Fruit fly (Drosophila melanogaster) whole organism, embryonic: ENCODE results near the gene CG3704.

ENCODE experiments used
- CG11247 ChIP-seq: fragments of 200-800 bp; sonication (Bioruptor generic); IDR thresholded peaks from 2 replicates; pipeline ENCODE4 v1.3.6; 2022; ENCODE audit warnings: missing biosample characterization, missing genetic modification characterization
- CG1233 ChIP-seq: fragments of 200-800 bp; sonication (Bioruptor generic); optimal IDR thresholded peaks from 4 replicates; lab custom pipeline; 2018; ENCODE audit warnings: missing biosample characterization, mild to moderate bottlenecking, missing genetic modification characterization
- CG15601 ChIP-seq: fragments of 200-800 bp; sonication (Bioruptor generic); optimal IDR thresholded peaks from 3 replicates; lab custom pipeline; 2019; ENCODE audit warnings: missing biosample characterization, mild to moderate bottlenecking, missing genetic modification characterization, moderate library complexity
- CG17612 ChIP-seq: fragments of 200-800 bp; sonication (Bioruptor generic); IDR thresholded peaks from 2 replicates; pipeline ENCODE4 v1.3.6; 2022; ENCODE audit warnings: missing biosample characterization, missing genetic modification characterization
- CG2875 ChIP-seq: fragments of 200-800 bp; sonication (Bioruptor generic); optimal IDR thresholded peaks from 2 replicates; lab custom pipeline; 2017; ENCODE audit warnings: missing biosample characterization, mild to moderate bottlenecking, missing genetic modification characterization, missing genetic modification reagents
- CG33213 ChIP-seq: fragments of 200-800 bp; sonication (Bioruptor generic); optimal IDR thresholded peaks from 3 replicates; lab custom pipeline; 2016; ENCODE audit warnings: missing biosample characterization, missing genetic modification characterization
- CG6689 ChIP-seq: fragments of 200-800 bp; sonication (Bioruptor generic); IDR thresholded peaks from 2 replicates; pipeline ENCODE4 v1.3.6; 2022; ENCODE audit warnings: missing biosample characterization, missing genetic modification characterization
- CG6791 ChIP-seq: fragments of 200-800 bp; sonication (Bioruptor generic); IDR thresholded peaks from 3 replicates; pipeline ENCODE4 v1.3.6; 2022; ENCODE audit warnings: missing biosample characterization, missing genetic modification characterization; ENCODE audit not compliant: partially characterized antibody
- CG7963 ChIP-seq: fragments of 200-800 bp; sonication (Bioruptor generic); IDR thresholded peaks from 3 replicates; pipeline ENCODE4 v1.3.6; 2022; ENCODE audit warnings: missing biosample characterization, missing genetic modification characterization; ENCODE audit not compliant: partially characterized antibody
- CG8281 ChIP-seq: fragments of 200-800 bp; sonication (Bioruptor generic); optimal IDR thresholded peaks from 2 replicates; lab custom pipeline; 2018; ENCODE audit warnings: missing biosample characterization, mild to moderate bottlenecking, missing genetic modification characterization, moderate library complexity
- CG8388 ChIP-seq: fragments of 200-800 bp; sonication (Bioruptor generic); optimal IDR thresholded peaks from 2 replicates; lab custom pipeline; 2019; ENCODE audit warnings: missing biosample characterization, mild to moderate bottlenecking, missing genetic modification characterization, moderate library complexity
- Chrac-16 ChIP-seq: fragments of 200-800 bp; sonication (Bioruptor generic); optimal IDR thresholded peaks from 3 replicates; lab custom pipeline; 2016; ENCODE audit warnings: missing biosample characterization, missing genetic modification characterization
- D19A ChIP-seq: fragments of 200-800 bp; optimal IDR thresholded peaks from 3 replicates; lab custom pipeline; 2019; ENCODE audit warnings: missing biosample characterization, mild to moderate bottlenecking, missing genetic modification characterization, moderate library complexity
- Doc2 ChIP-seq: fragments of 200-800 bp; sonication (Bioruptor generic); IDR thresholded peaks from 2 replicates; pipeline ENCODE4 v1.3.6; 2022; ENCODE audit warnings: missing biosample characterization, missing genetic modification characterization
- Drgx ChIP-seq: fragments of 200-800 bp; sonication (Bioruptor generic); IDR thresholded peaks from 2 replicates; pipeline ENCODE4 v1.3.6; 2022; ENCODE audit warnings: missing biosample characterization, missing genetic modification characterization
- E2f1 ChIP-seq: fragments of 200-800 bp; sonication (Bioruptor generic); IDR thresholded peaks from 2 replicates; pipeline ENCODE4 v1.3.6; 2022; ENCODE audit warnings: missing biosample characterization, missing genetic modification characterization
- Ets97D ChIP-seq: fragments of 200-800 bp; sonication (Bioruptor generic); optimal IDR thresholded peaks from 3 replicates; lab custom pipeline; 2016; ENCODE audit warnings: missing biosample characterization, missing genetic modification characterization
- Fer1 ChIP-seq: fragments of 200-800 bp; sonication (Bioruptor generic); optimal IDR thresholded peaks from 2 replicates; lab custom pipeline; 2017; ENCODE audit warnings: missing biosample characterization, mild to moderate bottlenecking, missing genetic modification characterization
- Gug ChIP-seq: fragments of 200-800 bp; sonication (Bioruptor generic); IDR thresholded peaks from 4 replicates; pipeline ENCODE4 v1.3.6; 2022; ENCODE audit warnings: missing biosample characterization, missing genetic modification characterization
- Lpt ChIP-seq: fragments of >200 bp; optimal IDR thresholded peaks from 2 replicates; lab custom pipeline; 2018; ENCODE audit warnings: missing biosample characterization, missing genetic modification characterization
- MBD-R2 ChIP-seq: fragments of 200-800 bp; sonication (Bioruptor generic); IDR thresholded peaks from 2 replicates; pipeline ENCODE4 v1.3.6; 2022; ENCODE audit warnings: missing biosample characterization, missing genetic modification characterization
- Mes4 ChIP-seq: fragments of 200-800 bp; sonication (Bioruptor generic); optimal IDR thresholded peaks from 2 replicates; lab custom pipeline; 2016; ENCODE audit warnings: missing biosample characterization, missing genetic modification characterization
- NC2β ChIP-seq: fragments of 200-800 bp; sonication (Bioruptor generic); optimal IDR thresholded peaks from 2 replicates; lab custom pipeline; 2016; ENCODE audit warnings: missing biosample characterization, missing genetic modification characterization
- NK7.1 ChIP-seq: fragments of 200-800 bp; sonication (Bioruptor generic); optimal IDR thresholded peaks from 3 replicates; lab custom pipeline; 2016; ENCODE audit warnings: missing biosample characterization, missing genetic modification characterization
- Oli ChIP-seq: fragments of 200-800 bp; sonication (Bioruptor generic); optimal IDR thresholded peaks from 2 replicates; lab custom pipeline; 2018; ENCODE audit warnings: missing biosample characterization, mild to moderate bottlenecking, missing genetic modification characterization, moderate library complexity
- Optix ChIP-seq: fragments of 200-800 bp; sonication (Bioruptor generic); IDR thresholded peaks from 3 replicates; pipeline ENCODE4 v1.3.6; 2022; ENCODE audit warnings: missing biosample characterization, missing genetic modification characterization
- Spps ChIP-seq: fragments of 200-800 bp; sonication (Bioruptor generic); optimal IDR thresholded peaks from 2 replicates; lab custom pipeline; 2018; ENCODE audit warnings: missing biosample characterization, mild to moderate bottlenecking, missing genetic modification characterization
- Trl ChIP-seq, 3 experiments: fragments of >200 bp in 2 of 3; fragments of 200-800 bp in 1 of 3; sonication (Bioruptor generic) in 1 of 3; optimal IDR thresholded peaks; 2 replicates in 1 of 3; 3 replicates in 2 of 3; lab custom pipeline; 2016 to 2017; ENCODE audit warnings: missing biosample characterization in 1 of 3, missing genetic modification characterization in 1 of 3
- YL-1 ChIP-seq: fragments of 200-800 bp; sonication (Bioruptor generic); optimal IDR thresholded peaks from 3 replicates; lab custom pipeline; 2017; ENCODE audit warnings: missing biosample characterization, mild to moderate bottlenecking, missing genetic modification characterization
- bbx ChIP-seq: fragments of 200-800 bp; sonication (Bioruptor generic); IDR thresholded peaks from 2 replicates; pipeline ENCODE4 v1.3.6; 2022; ENCODE audit warnings: missing biosample characterization, missing genetic modification characterization; ENCODE audit not compliant: partially characterized antibody
- br ChIP-seq: fragments of >200 bp; optimal IDR thresholded peaks from 2 replicates; lab custom pipeline; 2017
- cad ChIP-seq: fragments of >200 bp; optimal IDR thresholded peaks from 2 replicates; lab custom pipeline; 2017; ENCODE audit warnings: missing biosample characterization, missing genetic modification characterization
- chn ChIP-seq: fragments of 200-800 bp; sonication (Bioruptor generic); optimal IDR thresholded peaks from 2 replicates; lab custom pipeline; 2016; ENCODE audit warnings: missing biosample characterization, missing genetic modification characterization
- dmrt99B ChIP-seq: fragments of 200-800 bp; sonication (Bioruptor generic); optimal IDR thresholded peaks from 2 replicates; lab custom pipeline; 2018; ENCODE audit warnings: missing biosample characterization, mild to moderate bottlenecking, missing genetic modification characterization, moderate library complexity
- ewg ChIP-seq: fragments of 200-800 bp; sonication (Bioruptor generic); optimal IDR thresholded peaks from 3 replicates; lab custom pipeline; 2017; ENCODE audit warnings: mild to moderate bottlenecking, missing biosample characterization, missing genetic modification reagents, missing genetic modification characterization
- fd102C ChIP-seq: fragments of 200-800 bp; sonication (Bioruptor generic); optimal IDR thresholded peaks from 2 replicates; lab custom pipeline; 2018; ENCODE audit warnings: missing biosample characterization, mild to moderate bottlenecking, missing genetic modification characterization, moderate library complexity
- gfzf ChIP-seq: fragments of 200-800 bp; sonication (Bioruptor generic); optimal IDR thresholded peaks from 2 replicates; lab custom pipeline; 2016; ENCODE audit warnings: missing biosample characterization, mild to moderate bottlenecking, missing genetic modification characterization, moderate library complexity
- her ChIP-seq: fragments of 200-800 bp; sonication (Bioruptor generic); optimal IDR thresholded peaks from 2 replicates; lab custom pipeline; 2016; ENCODE audit warnings: missing biosample characterization, missing genetic modification characterization
- jumu ChIP-seq: fragments of 200-800 bp; sonication (Bioruptor generic); optimal IDR thresholded peaks from 3 replicates; lab custom pipeline; 2016; ENCODE audit warnings: missing biosample characterization, missing genetic modification characterization
- repo ChIP-seq: fragments of 200-800 bp; sonication (Bioruptor generic); optimal IDR thresholded peaks from 2 replicates; lab custom pipeline; 2016; ENCODE audit warnings: missing biosample characterization, missing genetic modification characterization
- schlank ChIP-seq: fragments of 200-800 bp; sonication (Bioruptor generic); optimal IDR thresholded peaks from 2 replicates; lab custom pipeline; 2018; ENCODE audit warnings: missing biosample characterization, mild to moderate bottlenecking, missing genetic modification characterization
- sisA ChIP-seq: fragments of 200-800 bp; sonication (Bioruptor generic); IDR thresholded peaks from 2 replicates; pipeline ENCODE4 v1.3.6; 2022; ENCODE audit warnings: missing biosample characterization, missing genetic modification characterization
- sqz ChIP-seq: fragments of 200-800 bp; sonication (Bioruptor generic); optimal IDR thresholded peaks from 3 replicates; lab custom pipeline; 2018; ENCODE audit warnings: missing biosample characterization, mild to moderate bottlenecking, missing genetic modification characterization
- sug ChIP-seq: fragments of 200-800 bp; optimal IDR thresholded peaks from 2 replicates; lab custom pipeline; 2019; ENCODE audit warnings: missing biosample characterization, mild to moderate bottlenecking, missing genetic modification characterization, moderate library complexity
- tgo ChIP-seq: fragments of 200-800 bp; sonication (Bioruptor generic); IDR thresholded peaks from 3 replicates; pipeline ENCODE4 v1.3.6; 2022; ENCODE audit warnings: missing biosample characterization, missing genetic modification characterization
- trem ChIP-seq: fragments of 200-800 bp; optimal IDR thresholded peaks from 3 replicates; lab custom pipeline; 2019; ENCODE audit warnings: missing biosample characterization, mild to moderate bottlenecking, missing genetic modification characterization, moderate library complexity
- trh ChIP-seq: fragments of 200-800 bp; sonication (Bioruptor generic); optimal IDR thresholded peaks from 2 replicates; lab custom pipeline; 2016; ENCODE audit warnings: missing biosample characterization, missing genetic modification characterization
- tx ChIP-seq: fragments of 200-800 bp; sonication (Bioruptor generic); optimal IDR thresholded peaks from 2 replicates; lab custom pipeline; 2016; ENCODE audit warnings: missing biosample characterization, missing genetic modification characterization
- zfh1 ChIP-seq: fragments of 200-800 bp; sonication (Bioruptor generic); IDR thresholded peaks from 3 replicates; pipeline ENCODE4 v1.3.6; 2022; ENCODE audit warnings: missing biosample characterization, missing genetic modification characterization

The CG3704 gene

dm6 chrX:935049-935900, 5.3 kb downstream of the CG3704 start, which contains the start of gene TRAM (continued):
- peak; percentile 79 for TF ChIP-seq bbx (GFP tag; lab: Robert Waterston, UW)
- peak; percentile 97 for TF ChIP-seq CG17612
- peak; percentile 99 for TF ChIP-seq chn (GFP tag; lab: Kevin White, UChicago)
- peak; percentile 99 for TF ChIP-seq Chrac-16 (GFP tag; lab: Kevin White, UChicago)
- TF ChIP-seq schlank (tag; lab: Kevin White, UChicago): peak; percentile 97
- TF ChIP-seq Trl (optimal IDR thresholded peaks at IDR 0.05; lab: Kevin White, UChicago): peak; percentile 37 to 84
- TF ChIP-seq Trl (GFP tag; optimal IDR thresholded peaks at IDR 0.05; lab: Kevin White, UChicago): peak; percentile 98
- TF ChIP-seq fd102C (GFP tag; lab: Kevin White, UChicago): peak; percentile 89
- peak; percentile 98 for TF ChIP-seq E2f1 (GFP tag; lab: Robert Waterston, UW)
- TF ChIP-seq sisA: peak; percentile 99
- peak; percentile 98 for TF ChIP-seq Mes4 (GFP tag; lab: Kevin White, UChicago)
- peak; percentile 98 for TF ChIP-seq dmrt99B (tag; lab: Kevin White, UChicago)
- no peak for TF ChIP-seq Lpt (GFP tag; lab: Kevin White, UChicago)
- peak; percentile 98 for TF ChIP-seq tgo (GFP tag; lab: Robert Waterston, UW)
- TF ChIP-seq tx (GFP tag; lab: Kevin White, UChicago): peak; percentile 98
- TF ChIP-seq YL-1 (GFP tag; lab: Kevin White, UChicago): peak; percentile 99
- peak; percentile 95 for TF ChIP-seq Doc2 (GFP tag; lab: Robert Waterston, UW)
- TF ChIP-seq NC2β (GFP tag; lab: Kevin White, UChicago): peak; percentile 95
- TF ChIP-seq CG1233 (GFP tag; lab: Kevin White, UChicago): peak; percentile 97
- no peak for TF ChIP-seq sqz (GFP tag; lab: Kevin White, UChicago)
- TF ChIP-seq jumu (GFP tag; lab: Kevin White, UChicago): peak; percentile 99
- peak; percentile 99 for TF ChIP-seq Optix (GFP tag; lab: Robert Waterston, UW)
- peak; percentile 98 for TF ChIP-seq CG33213 (GFP tag; lab: Kevin White, UChicago)
- no peak for TF ChIP-seq cad (GFP tag; lab: Kevin White, UChicago)
- peak; percentile 99 for TF ChIP-seq MBD-R2 (GFP tag; lab: Robert Waterston, UW)
- TF ChIP-seq zfh1: peak; percentile 99
- peak; percentile 98 for TF ChIP-seq CG2875 (GFP tag; lab: Kevin White, UChicago)
- TF ChIP-seq ewg (GFP tag; lab: Kevin White, UChicago): peak; percentile 99
- TF ChIP-seq CG6791 (GFP tag; lab: Robert Waterston, UW): peak; percentile 82
- TF ChIP-seq CG8281 (tag; lab: Kevin White, UChicago): peak; percentile 87
- peak; percentile 98 for TF ChIP-seq sug (tag; lab: Kevin White, UChicago)
- peak; percentile 96 for TF ChIP-seq CG15601 (tag; lab: Kevin White, UChicago)
- peak; percentile 70 for TF ChIP-seq gfzf (GFP tag; lab: Kevin White, UChicago)
- peak; percentile 99 for TF ChIP-seq CG6689 (GFP tag; lab: Robert Waterston, UW)
- peak; percentile 94 for TF ChIP-seq trem (tag; lab: Kevin White, UChicago)
- peak; percentile 89 for TF ChIP-seq Ets97D (GFP tag; lab: Kevin White, UChicago)
- peak; percentile 99 for TF ChIP-seq CG11247 (GFP tag; lab: Robert Waterston, UW)
- peak; percentile 97 for TF ChIP-seq her (GFP tag; lab: Kevin White, UChicago)
- TF ChIP-seq br (lab: Kevin White, UChicago): no peak
- peak; percentile 98 for TF ChIP-seq Oli (tag; lab: Kevin White, UChicago)
- TF ChIP-seq Fer1: peak; percentile 98
- TF ChIP-seq Drgx (GFP tag; lab: Robert Waterston, UW): peak; percentile 99
- peak; percentile 99 for TF ChIP-seq Gug (GFP tag; lab: Robert Waterston, UW)
- TF ChIP-seq CG7963 (GFP tag; lab: Robert Waterston, UW): peak; percentile 67; the same call in 1 of the 3 replicates
- TF ChIP-seq D19A (tag; lab: Kevin White, UChicago): peak; percentile 92
- peak; percentile 96 for TF ChIP-seq NK7.1 (GFP tag; lab: Kevin White, UChicago)
- peak; percentile 94 for TF ChIP-seq trh (GFP tag; lab: Kevin White, UChicago)
- peak; percentile 88 for TF ChIP-seq Spps (tag; lab: Kevin White, UChicago)
- peak; percentile 97 for TF ChIP-seq CG8388
- peak; percentile 96 for TF ChIP-seq repo (GFP tag; lab: Kevin White, UChicago)
